Fruit fly (Drosophila melanogaster) whole organism, prepupa: ENCODE data around the gene CG34256.
A peak's percentile ranks its signal among the peaks of the same experiment; 100 is the strongest.

Experiments used
- Blimp-1 ChIP-seq: fragments of 200-800 bp; sonication (Bioruptor generic); optimal IDR thresholded peaks from 3 replicates; lab custom pipeline; 2017; ENCODE audit warnings: missing biosample characterization, missing genetic modification characterization, mild to moderate bottlenecking, moderate library complexity, missing genetic modification reagents
- CG10631 ChIP-seq: fragments of 200-800 bp; sonication (Bioruptor generic); optimal IDR thresholded peaks from 2 replicates; lab custom pipeline; 2016; ENCODE audit warnings: missing biosample characterization, missing genetic modification characterization
- CG11294 ChIP-seq: fragments of 200-800 bp; sonication (Bioruptor generic); IDR thresholded peaks from 2 replicates; pipeline ENCODE4 v1.3.6; 2022; ENCODE audit warnings: missing biosample characterization, missing genetic modification characterization
- CG11762 ChIP-seq: fragments of 200-800 bp; sonication (Bioruptor generic); optimal IDR thresholded peaks from 3 replicates; lab custom pipeline; 2016; ENCODE audit warnings: missing biosample characterization, missing genetic modification characterization; ENCODE audit not compliant: insufficient read depth
- CG11902 ChIP-seq: fragments of 200-800 bp; sonication (Bioruptor generic); optimal IDR thresholded peaks from 3 replicates; lab custom pipeline; 2016; ENCODE audit warnings: missing biosample characterization, missing genetic modification characterization
- CG16779 ChIP-seq: fragments of 200-800 bp; sonication (Bioruptor generic); optimal IDR thresholded peaks from 3 replicates; lab custom pipeline; 2017; ENCODE audit warnings: missing biosample characterization, mild to moderate bottlenecking, missing genetic modification characterization
- CG3032 ChIP-seq: fragments of 200-800 bp; optimal IDR thresholded peaks from 2 replicates; lab custom pipeline; 2019; ENCODE audit warnings: missing biosample characterization, mild to moderate bottlenecking, missing genetic modification characterization, moderate library complexity
- CG31627 ChIP-seq: fragments of 200-800 bp; sonication (Bioruptor generic); optimal IDR thresholded peaks from 3 replicates; lab custom pipeline; 2016; ENCODE audit warnings: missing biosample characterization, missing genetic modification characterization
- CG32006 ChIP-seq: fragments of 200-800 bp; sonication (Bioruptor generic); optimal IDR thresholded peaks from 3 replicates; lab custom pipeline; 2017; ENCODE audit warnings: missing biosample characterization, mild to moderate bottlenecking, missing genetic modification characterization
- CG3919 ChIP-seq: fragments of 200-800 bp; sonication (Bioruptor generic); optimal IDR thresholded peaks from 3 replicates; lab custom pipeline; 2016; ENCODE audit warnings: missing biosample characterization, missing genetic modification characterization
- CG4318 ChIP-seq: fragments of 200-800 bp; sonication (Bioruptor generic); optimal IDR thresholded peaks from 3 replicates; lab custom pipeline; 2017; ENCODE audit warnings: missing biosample characterization, mild to moderate bottlenecking, missing genetic modification characterization
- CG6276 ChIP-seq: fragments of 200-800 bp; sonication (Bioruptor generic); optimal IDR thresholded peaks from 2 replicates; lab custom pipeline; 2017; ENCODE audit warnings: missing biosample characterization, mild to moderate bottlenecking, missing genetic modification characterization
- CG6808 ChIP-seq: fragments of 200-800 bp; sonication (Bioruptor generic); optimal IDR thresholded peaks from 3 replicates; lab custom pipeline; 2017; ENCODE audit warnings: missing biosample characterization, missing genetic modification characterization, mild to moderate bottlenecking, moderate library complexity, missing genetic modification reagents
- CG8119 ChIP-seq: fragments of 200-800 bp; sonication (Bioruptor generic); IDR thresholded peaks from 3 replicates; pipeline ENCODE4 v1.3.6; 2022; ENCODE audit warnings: missing biosample characterization, missing genetic modification characterization
- CG8319 ChIP-seq: fragments of 200-800 bp; sonication (Bioruptor generic); optimal IDR thresholded peaks from 3 replicates; lab custom pipeline; 2016; ENCODE audit warnings: missing biosample characterization, missing genetic modification characterization
- Eip78C ChIP-seq: fragments of 200-800 bp; sonication (Bioruptor generic); peaks from one replicate; lab custom pipeline; 2016; ENCODE audit warnings: missing biosample characterization, missing genetic modification characterization
- Ets21C ChIP-seq: fragments of 200-800 bp; sonication (Bioruptor generic); optimal IDR thresholded peaks from 3 replicates; lab custom pipeline; 2016; ENCODE audit warnings: missing biosample characterization, missing genetic modification characterization
- Ets96B ChIP-seq: fragments of 200-800 bp; optimal IDR thresholded peaks from 2 replicates; lab custom pipeline; 2019; ENCODE audit warnings: missing biosample characterization, mild to moderate bottlenecking, missing genetic modification characterization, moderate library complexity
- Hr39 ChIP-seq: fragments of 200-800 bp; sonication (Bioruptor generic); optimal IDR thresholded peaks from 2 replicates; lab custom pipeline; 2016; ENCODE audit warnings: missing biosample characterization, missing genetic modification characterization
- Met ChIP-seq: fragments of 200-800 bp; sonication (Bioruptor generic); optimal IDR thresholded peaks from 3 replicates; lab custom pipeline; 2016; ENCODE audit warnings: missing biosample characterization, missing genetic modification characterization
- Smox ChIP-seq: fragments of 200-800 bp; sonication (Bioruptor generic); optimal IDR thresholded peaks from 3 replicates; lab custom pipeline; 2016; ENCODE audit warnings: missing biosample characterization, missing genetic modification characterization
- Sox102F ChIP-seq: fragments of 200-800 bp; sonication (Bioruptor generic); optimal IDR thresholded peaks from 2 replicates; lab custom pipeline; 2016; ENCODE audit warnings: missing biosample characterization, mild to moderate bottlenecking, missing genetic modification characterization
- Sox14 ChIP-seq: fragments of 200-800 bp; sonication (Bioruptor generic); optimal IDR thresholded peaks from 3 replicates; lab custom pipeline; 2016; ENCODE audit warnings: missing biosample characterization, missing genetic modification characterization
- achi ChIP-seq: fragments of 200-800 bp; sonication (Bioruptor generic); optimal IDR thresholded peaks from 3 replicates; lab custom pipeline; 2016; ENCODE audit warnings: missing biosample characterization, missing genetic modification characterization
- acj6 ChIP-seq: fragments of 200-800 bp; sonication (Bioruptor generic); optimal IDR thresholded peaks from 3 replicates; lab custom pipeline; 2016; ENCODE audit warnings: missing biosample characterization, missing genetic modification characterization
- cyc ChIP-seq: fragments of 200-800 bp; sonication (Bioruptor generic); optimal IDR thresholded peaks from 3 replicates; lab custom pipeline; 2016; ENCODE audit warnings: missing biosample characterization, missing genetic modification characterization
- dsx ChIP-seq: fragments of 200-800 bp; optimal IDR thresholded peaks from 3 replicates; lab custom pipeline; 2019; ENCODE audit warnings: missing biosample characterization, mild to moderate bottlenecking, missing genetic modification characterization, moderate library complexity; ENCODE audit not compliant: poor library complexity, severe bottlenecking
- eg ChIP-seq: fragments of 200-800 bp; sonication (Bioruptor generic); IDR thresholded peaks from 3 replicates; pipeline ENCODE4 v1.3.6; 2022; ENCODE audit warnings: missing biosample characterization, missing genetic modification characterization
- esn ChIP-seq: fragments of 200-800 bp; sonication (Bioruptor generic); optimal IDR thresholded peaks from 2 replicates; lab custom pipeline; 2016; ENCODE audit warnings: missing biosample characterization, mild to moderate bottlenecking, missing genetic modification characterization, moderate library complexity
- fd59A ChIP-seq: fragments of 200-800 bp; sonication (Bioruptor generic); optimal IDR thresholded peaks from 2 replicates; lab custom pipeline; 2017; ENCODE audit warnings: missing biosample characterization, mild to moderate bottlenecking, missing genetic modification characterization, missing genetic modification reagents
- lz ChIP-seq: fragments of 200-800 bp; sonication (Bioruptor generic); optimal IDR thresholded peaks from 3 replicates; lab custom pipeline; 2016; ENCODE audit warnings: missing biosample characterization, missing genetic modification characterization
- pdm3 ChIP-seq: fragments of 200-800 bp; sonication (Bioruptor generic); optimal IDR thresholded peaks from 3 replicates; lab custom pipeline; 2016; ENCODE audit warnings: missing biosample characterization, missing genetic modification characterization
- salr ChIP-seq, 2 experiments: fragments of 200-800 bp; sonication (Bioruptor generic); optimal IDR thresholded peaks; 3 replicates each; lab custom pipeline; 2016 to 2018; ENCODE audit warnings: missing biosample characterization in 2 of 2, missing genetic modification characterization in 2 of 2, mild to moderate bottlenecking in 1 of 2
- spab ChIP-seq: fragments of 200-800 bp; sonication (Bioruptor generic); optimal IDR thresholded peaks from 2 replicates; lab custom pipeline; 2017; ENCODE audit warnings: missing biosample characterization, mild to moderate bottlenecking, missing genetic modification characterization, missing genetic modification reagents
- ss ChIP-seq, 2 experiments: fragments of 200-800 bp; sonication (Bioruptor generic); optimal IDR thresholded peaks; 2 replicates in 1 of 2; 3 replicates in 1 of 2; lab custom pipeline; 2017 to 2018; ENCODE audit warnings: mild to moderate bottlenecking in 2 of 2, missing biosample characterization in 2 of 2, missing genetic modification characterization in 2 of 2, moderate library complexity in 1 of 2
- svp ChIP-seq: fragments of 200-800 bp; sonication (Bioruptor generic); peaks from one replicate; lab custom pipeline; 2016; ENCODE audit warnings: missing biosample characterization, missing genetic modification characterization
- topi ChIP-seq: fragments of 200-800 bp; sonication (Bioruptor generic); optimal IDR thresholded peaks from 3 replicates; lab custom pipeline; 2016; ENCODE audit warnings: missing biosample characterization, missing genetic modification characterization
- vri ChIP-seq: fragments of 200-800 bp; sonication (Bioruptor generic); optimal IDR thresholded peaks from 3 replicates; lab custom pipeline; 2016; ENCODE audit warnings: missing biosample characterization, mild to moderate bottlenecking, missing genetic modification characterization

The CG34256 gene

dm6 chr3L:18988055-18988819 is 1.4 kb downstream of the CG34256 start, which contains the start of gene CG11619 (continued):
- peak; percentile 83 for TF ChIP-seq Blimp-1 (GFP tag; lab: Kevin White, UChicago)
- peak; percentile 15 for TF ChIP-seq pdm3 (GFP tag; lab: Kevin White, UChicago)
- TF ChIP-seq dsx (GFP tag; lab: Kevin White, UChicago): no peak
- TF ChIP-seq Smox (GFP tag; lab: Kevin White, UChicago): peak; percentile 37
- TF ChIP-seq CG8319: no peak
- TF ChIP-seq CG11762 (GFP tag; lab: Kevin White, UChicago): no peak
- no peak for TF ChIP-seq achi
- TF ChIP-seq spab (GFP tag; lab: Kevin White, UChicago): no peak
- TF ChIP-seq CG6276: no peak
- no peak for TF ChIP-seq CG4318
- TF ChIP-seq Ets21C: no peak
- no peak for TF ChIP-seq salr (GFP tag; optimal IDR thresholded peaks at IDR 0.05; lab: Kevin White, UChicago)
- no peak for TF ChIP-seq ss (GFP tag; optimal IDR thresholded peaks at IDR 0.05; lab: Kevin White, UChicago)
- TF ChIP-seq CG6808 (GFP tag; lab: Kevin White, UChicago): no peak
- TF ChIP-seq CG8119 (GFP tag; lab: Robert Waterston, UW): no peak
- TF ChIP-seq vri: no peak
- peak; percentile 76 for TF ChIP-seq Eip78C
- no peak for TF ChIP-seq CG11294
- TF ChIP-seq eg (GFP tag; lab: Robert Waterston, UW): no peak

DNA sequence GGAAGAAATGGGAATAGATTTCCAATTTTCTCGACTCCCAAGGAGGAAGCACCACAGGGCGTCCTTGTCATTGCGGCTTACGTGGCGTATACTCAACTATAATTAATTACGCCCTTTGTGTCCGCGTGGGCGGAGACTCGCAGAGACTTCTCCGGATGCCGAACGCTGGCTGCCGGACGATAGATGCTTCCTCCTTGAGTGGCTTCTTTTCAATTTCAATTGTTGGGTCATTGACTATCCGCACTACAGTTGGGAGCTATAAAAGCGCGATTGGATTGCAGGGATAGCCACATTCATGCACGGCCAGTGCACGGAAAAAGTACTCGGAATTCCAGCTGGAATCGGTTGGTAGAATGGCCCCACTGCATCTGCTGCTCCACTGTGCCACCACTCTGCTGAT is 5.0 kb downstream of the CG34256 start, which contains the start of gene CG14075:
Gene CG14075, plus strand, starts transcription at position 301 of the 400 bp plus-strand sequence.
- no peak for TF ChIP-seq cyc (GFP tag; lab: Kevin White, UChicago)
- no peak for TF ChIP-seq ss (GFP tag; optimal IDR thresholded peaks at IDR 0.05; lab: Kevin White, UChicago)
- TF ChIP-seq Sox14 (GFP tag; lab: Kevin White, UChicago): no peak

dm6 chr3L:18976720-18977119 is 12.9 kb downstream of the CG34256 start:
- TF ChIP-seq achi (peak; percentile 25), esn (GFP tag; lab: Kevin White, UChicago) (peak; percentile 51), Blimp-1 (GFP tag; lab: Kevin White, UChicago) (no peak), Sox102F (GFP tag; lab: Kevin White, UChicago) (peak; percentile 5), Hr39 (GFP tag; lab: Kevin White, UChicago) (peak; percentile 37), CG16779 (tag; lab: Kevin White, UChicago) (no peak), Met (GFP tag; lab: Kevin White, UChicago) (peak; percentile 48), pdm3 (GFP tag; lab: Kevin White, UChicago) (peak; percentile 31), fd59A (GFP tag; lab: Kevin White, UChicago) (no peak), CG10631 (GFP tag; lab: Kevin White, UChicago) (peak; percentile 5), Smox (GFP tag; lab: Kevin White, UChicago) (peak; percentile 50), topi (GFP tag; lab: Kevin White, UChicago) (peak; percentile 48), CG32006 (GFP tag; lab: Kevin White, UChicago) (no peak), svp (GFP tag; lab: Kevin White, UChicago) (peak; percentile 76), CG3919 (no peak), dsx (GFP tag; lab: Kevin White, UChicago) (no peak), acj6 (GFP tag; lab: Kevin White, UChicago) (peak; percentile 22), Eip78C (peak; percentile 76), Sox14 (GFP tag; lab: Kevin White, UChicago) (peak; percentile 31), CG3032 (tag; lab: Kevin White, UChicago) (no peak), CG8319 (peak; percentile 1), lz (peak; percentile 24), CG11902 (GFP tag; lab: Kevin White, UChicago) (no peak), CG31627 (GFP tag; lab: Kevin White, UChicago) (peak; percentile 48), Ets96B (no peak)
- TF ChIP-seq, all 60 proteins: peak for 16
